Fruit fly (Drosophila melanogaster): ENCODE measurements around the gene CstF50.

The CstF50 gene

dm6 chr3R:31716265-31716664 lies 20.5 kb downstream of the CstF50 start:
- TF ChIP-seq pan (optimal IDR thresholded peaks at IDR 0.05) = no peak
- TF ChIP-seq CG8478 (optimal IDR thresholded peaks at IDR 0.05) = no peak
- TF ChIP-seq usp (GFP tag; optimal IDR thresholded peaks at IDR 0.05) = no peak
- no peak for TF ChIP-seq psq (optimal IDR thresholded peaks at IDR 0.05)
- no peak for TF ChIP-seq Dll (optimal IDR thresholded peaks at IDR 0.05)
- TF ChIP-seq EcR (GFP tag; optimal IDR thresholded peaks at IDR 0.05) = no peak

- TF ChIP-seq usp (GFP tag; optimal IDR thresholded peaks at IDR 0.05) = no peak
- TF ChIP-seq psq (optimal IDR thresholded peaks at IDR 0.05) = no peak
- TF ChIP-seq EcR (GFP tag; optimal IDR thresholded peaks at IDR 0.05) = no peak
- TF ChIP-seq Dll (optimal IDR thresholded peaks at IDR 0.05) = no peak
- no peak for TF ChIP-seq pan (optimal IDR thresholded peaks at IDR 0.05)
- TF ChIP-seq CG8478 (optimal IDR thresholded peaks at IDR 0.05) = no peak
Measured at dm6 chr3R:31715713-31716024, 21.1 kb downstream of the CstF50 start.

- TF ChIP-seq usp (GFP tag; optimal IDR thresholded peaks at IDR 0.05) = no peak
- TF ChIP-seq EcR (GFP tag; optimal IDR thresholded peaks at IDR 0.05) = no peak
- no peak for TF ChIP-seq CG8478 (optimal IDR thresholded peaks at IDR 0.05)
- no peak for TF ChIP-seq Dll (optimal IDR thresholded peaks at IDR 0.05)
Measured at dm6 chr3R:31714876-31715712, 21.7 kb downstream of the CstF50 start.

dm6 chr3R:31713306-31714123 lies 23.2 kb downstream of the CstF50 start, which contains the start of gene ttk:
Gene ttk (plus strand): TSS chr3R:31713867.
- TF ChIP-seq EcR (GFP tag; optimal IDR thresholded peaks at IDR 0.05) = peak in 1 of 2 experiments; percentile 19
- no peak for TF ChIP-seq pan (optimal IDR thresholded peaks at IDR 0.05)
- TF ChIP-seq usp (GFP tag; optimal IDR thresholded peaks at IDR 0.05) = no peak
- no peak for TF ChIP-seq psq (optimal IDR thresholded peaks at IDR 0.05)
- TF ChIP-seq Dll (optimal IDR thresholded peaks at IDR 0.05) = peak; percentile 100
- TF ChIP-seq CG8478 (optimal IDR thresholded peaks at IDR 0.05) = no peak

- TF ChIP-seq Dll (optimal IDR thresholded peaks at IDR 0.05) = no peak
- no peak for TF ChIP-seq psq (optimal IDR thresholded peaks at IDR 0.05)
- TF ChIP-seq usp (GFP tag; optimal IDR thresholded peaks at IDR 0.05) = no peak
- TF ChIP-seq CG8478 (optimal IDR thresholded peaks at IDR 0.05) = no peak
- TF ChIP-seq pan (optimal IDR thresholded peaks at IDR 0.05) = no peak
- no peak for TF ChIP-seq EcR (GFP tag; optimal IDR thresholded peaks at IDR 0.05)
Measured at dm6 chr3R:31712585-31712984, 24.2 kb downstream of the CstF50 start.

- TF ChIP-seq pan (optimal IDR thresholded peaks at IDR 0.05) (no peak), psq (optimal IDR thresholded peaks at IDR 0.05) (no peak), EcR (GFP tag; optimal IDR thresholded peaks at IDR 0.05) (no peak), CG8478 (optimal IDR thresholded peaks at IDR 0.05) (no peak), Dll (optimal IDR thresholded peaks at IDR 0.05) (no peak), usp (GFP tag; optimal IDR thresholded peaks at IDR 0.05) (no peak)
Measured at dm6 chr3R:31711270-31712029, 25.3 kb downstream of the CstF50 start.

- TF ChIP-seq psq (optimal IDR thresholded peaks at IDR 0.05) = no peak
- no peak for TF ChIP-seq usp (GFP tag; optimal IDR thresholded peaks at IDR 0.05)
- no peak for TF ChIP-seq pan (optimal IDR thresholded peaks at IDR 0.05)
- no peak for TF ChIP-seq Dll (optimal IDR thresholded peaks at IDR 0.05)
- TF ChIP-seq CG8478 (optimal IDR thresholded peaks at IDR 0.05) = no peak
- no peak for TF ChIP-seq EcR (GFP tag; optimal IDR thresholded peaks at IDR 0.05)
Measured at dm6 chr3R:31709769-31710168, 27.0 kb downstream of the CstF50 start.

- TF ChIP-seq EcR (GFP tag; optimal IDR thresholded peaks at IDR 0.05) (no peak), pan (optimal IDR thresholded peaks at IDR 0.05) (no peak), psq (optimal IDR thresholded peaks at IDR 0.05) (no peak), Dll (optimal IDR thresholded peaks at IDR 0.05) (no peak), CG8478 (optimal IDR thresholded peaks at IDR 0.05) (no peak), usp (GFP tag; optimal IDR thresholded peaks at IDR 0.05) (no peak)
Measured at dm6 chr3R:31709142-31709541, 27.6 kb downstream of the CstF50 start.

- TF ChIP-seq usp (GFP tag; optimal IDR thresholded peaks at IDR 0.05) = no peak
- TF ChIP-seq psq (optimal IDR thresholded peaks at IDR 0.05) = no peak
- TF ChIP-seq Dll (optimal IDR thresholded peaks at IDR 0.05) = no peak
- no peak for TF ChIP-seq CG8478 (optimal IDR thresholded peaks at IDR 0.05)
- no peak for TF ChIP-seq EcR (GFP tag; optimal IDR thresholded peaks at IDR 0.05)
- TF ChIP-seq pan (optimal IDR thresholded peaks at IDR 0.05) = no peak
Measured at dm6 chr3R:31708240-31708639, 28.5 kb downstream of the CstF50 start, which contains the start of gene CG42693. Gene CG42693 (minus strand): TSS chr3R:31708340.

dm6 chr3R:31706895-31707238 lies 29.9 kb downstream of the CstF50 start:
- no peak for TF ChIP-seq pan (optimal IDR thresholded peaks at IDR 0.05)
- TF ChIP-seq usp (GFP tag; optimal IDR thresholded peaks at IDR 0.05) = no peak
- TF ChIP-seq psq (optimal IDR thresholded peaks at IDR 0.05) = no peak
- no peak for TF ChIP-seq EcR (GFP tag; optimal IDR thresholded peaks at IDR 0.05)
- TF ChIP-seq Dll (optimal IDR thresholded peaks at IDR 0.05) = no peak
- TF ChIP-seq CG8478 (optimal IDR thresholded peaks at IDR 0.05) = no peak

dm6 chr3R:31706142-31706894 lies 30.4 kb downstream of the CstF50 start:
- TF ChIP-seq psq (optimal IDR thresholded peaks at IDR 0.05) (no peak), EcR (GFP tag; optimal IDR thresholded peaks at IDR 0.05) (peak in 1 of 2 experiments; percentile 82), CG8478 (optimal IDR thresholded peaks at IDR 0.05) (no peak), Dll (optimal IDR thresholded peaks at IDR 0.05) (no peak), usp (GFP tag; optimal IDR thresholded peaks at IDR 0.05) (no peak), pan (optimal IDR thresholded peaks at IDR 0.05) (no peak)
